Worm (Caenorhabditis elegans) whole organism, early embryonic: ENCODE data around the gene nhr-76.

ENCODE experiments used
- F13C5.2 ChIP-seq: sonication (generic microtip); optimal IDR thresholded peaks from 2 replicates; lab custom pipeline; 2017; ENCODE audit warnings: mild to moderate bottlenecking, missing genetic modification characterization, inconsistent platforms, missing compliant biosample characterization
- ama-1 ChIP-seq: fragments of 150-350 bp; optimal IDR thresholded peaks from 2 replicates; lab custom pipeline; 2014
- flt-1 ChIP-seq: fragments of 200-800 bp; sonication (Bioruptor generic); IDR thresholded peaks from 2 replicates; pipeline ENCODE4 v1.3.6; 2022; ENCODE audit warnings: missing genetic modification characterization, missing compliant biosample characterization
- hmg-4 ChIP-seq: fragments of 200-800 bp; sonication (Bioruptor generic); optimal IDR thresholded peaks from 2 replicates; lab custom pipeline; 2018; ENCODE audit warnings: mild to moderate bottlenecking, missing genetic modification characterization, missing compliant biosample characterization
- hnd-1 ChIP-seq: sonication (generic microtip); optimal IDR thresholded peaks from 2 replicates; lab custom pipeline; 2016; ENCODE audit warnings: missing genetic modification characterization, missing compliant biosample characterization
- pes-1 ChIP-seq: fragments of 200-800 bp; sonication (Bioruptor generic); IDR thresholded peaks from 2 replicates; pipeline ENCODE4 v1.3.6; 2022; ENCODE audit warnings: missing genetic modification reagents, missing genetic modification characterization, missing compliant biosample characterization
- sea-1 ChIP-seq: fragments of 200-800 bp; sonication (Bioruptor generic); conservative IDR thresholded peaks from 2 replicates; pipeline ENCODE4 v1.3.6; 2022; ENCODE audit warnings: missing genetic modification characterization, missing compliant biosample characterization

DNA sequence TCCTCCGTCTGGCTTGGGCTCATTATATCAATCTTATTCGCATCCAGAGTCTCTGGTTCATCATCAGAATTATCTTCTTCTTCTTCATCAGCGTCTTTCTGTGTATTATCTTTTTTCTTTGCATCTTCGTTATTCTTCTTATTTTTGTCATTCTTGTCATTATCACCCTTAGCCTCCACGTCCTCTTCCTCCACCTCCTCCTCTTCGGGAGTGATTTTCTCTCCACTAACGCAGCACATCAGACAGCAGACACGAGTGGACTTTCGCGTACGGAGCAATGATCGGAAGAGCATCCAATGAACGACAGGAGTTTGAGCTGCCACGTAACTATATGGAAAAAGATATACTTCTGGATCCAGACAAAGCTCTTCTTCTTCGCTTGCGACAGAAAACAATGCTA, 43.3 kb upstream of the nhr-76 start:
- TF ChIP-seq flt-1 (GFP tag; lab: Robert Waterston, UW) (no peak), pes-1 (no peak), ama-1 (lab: Kevin White, UChicago) (no peak), sea-1 (GFP tag; lab: Robert Waterston, UW) (no peak), hnd-1 (no peak), hmg-4 (no peak), F13C5.2 (tag; lab: Kevin White, UChicago) (no peak)
